Worm (Caenorhabditis elegans): ENCODE results near the gene F58E6.4.

DNA sequence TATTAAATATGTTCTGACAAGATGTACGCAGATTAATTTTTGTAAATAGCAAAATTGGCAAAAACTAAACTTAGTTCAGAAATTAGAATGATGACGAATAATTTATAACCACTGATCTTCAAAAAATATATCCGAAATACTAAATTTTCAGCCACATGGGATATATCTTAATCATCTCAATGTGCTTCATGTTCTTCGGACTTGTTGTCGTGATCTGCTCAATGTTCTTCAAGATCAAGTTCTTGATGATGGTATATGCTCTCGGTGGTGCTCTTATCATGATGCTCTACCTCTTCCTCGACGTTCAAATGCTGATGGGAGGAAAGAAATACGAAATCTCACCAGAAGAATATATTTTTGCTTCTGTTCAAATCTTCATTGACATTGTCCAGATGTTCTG lies 43.6 kb downstream of the F58E6.4 start:
- no peak for TF ChIP-seq ztf-11 (tag; optimal IDR thresholded peaks at IDR 0.05)
- TF ChIP-seq snpc-4 (tag; optimal IDR thresholded peaks at IDR 0.05), result no peak
- TF ChIP-seq lin-39 (tag; optimal IDR thresholded peaks at IDR 0.05), result no peak
- no peak for TF ChIP-seq nhr-76 (tag; optimal IDR thresholded peaks at IDR 0.05)
- no peak for TF ChIP-seq fkh-10 (GFP tag; optimal IDR thresholded peaks at IDR 0.05)
- TF ChIP-seq lin-14 (GFP tag; optimal IDR thresholded peaks at IDR 0.05), result no peak

Measured in whole organism, L1 larva.